Worm (Caenorhabditis elegans): ENCODE results near the gene mig-2.

DNA sequence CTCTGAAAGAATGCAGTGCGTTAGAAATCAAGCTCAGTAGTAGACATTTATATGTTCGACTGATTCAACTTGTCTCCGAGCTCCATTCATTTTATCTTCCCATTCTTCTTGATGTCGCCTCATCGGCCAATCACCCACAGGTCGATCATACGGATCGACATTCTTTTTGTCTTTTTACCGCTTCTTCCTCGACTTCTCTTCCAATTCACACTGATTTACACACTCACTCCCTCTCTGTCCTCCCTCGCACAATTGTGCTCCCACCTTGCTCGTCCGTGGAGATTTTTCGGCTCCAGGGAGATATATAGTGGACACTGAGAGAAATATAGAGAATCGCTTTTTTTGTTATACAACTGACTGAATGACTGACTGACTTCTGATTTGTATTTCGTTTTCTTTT, 25.8 kb downstream of the mig-2 start:
- no peak for TF ChIP-seq spr-1 (tag; optimal IDR thresholded peaks at IDR 0.05)
- no peak for TF ChIP-seq nhr-237 (tag; optimal IDR thresholded peaks at IDR 0.05)
- TF ChIP-seq nhr-28 (tag; optimal IDR thresholded peaks at IDR 0.05): no peak
- TF ChIP-seq aha-1 (tag): peak; percentile 82
- TF ChIP-seq rbr-2 (tag; optimal IDR thresholded peaks at IDR 0.05): no peak
- no peak for TF ChIP-seq lim-7 (GFP tag; IDR thresholded peaks at IDR 0.05)
- no peak for TF ChIP-seq nhr-48 (tag; optimal IDR thresholded peaks at IDR 0.05)
- TF ChIP-seq ZK546.5 (tag; optimal IDR thresholded peaks at IDR 0.05): no peak
- TF ChIP-seq hlh-30 (tag; optimal IDR thresholded peaks at IDR 0.05; ENCODE audit: insufficient read depth): no peak
- no peak for TF ChIP-seq unc-130 (GFP tag; optimal IDR thresholded peaks at IDR 0.05)
- TF ChIP-seq aly-2 (tag; optimal IDR thresholded peaks at IDR 0.05): no peak
- no peak for TF ChIP-seq snpc-4 (tag; optimal IDR thresholded peaks at IDR 0.05)
